Fruit fly (Drosophila melanogaster) whole organism, embryonic: ENCODE measurements around the gene Ptp69D.

Source experiments
- Ada2b ChIP-seq: fragments of 200-800 bp; sonication (Bioruptor generic); IDR thresholded peaks from 2 replicates; pipeline ENCODE4 v1.3.6; 2022; ENCODE audit warnings: missing biosample characterization, missing genetic modification characterization
- Aef1 ChIP-seq: fragments of 200-800 bp; sonication (Bioruptor generic); IDR thresholded peaks from 3 replicates; pipeline ENCODE4 v1.3.6; 2022; ENCODE audit warnings: missing biosample characterization, missing genetic modification characterization
- Atf6 ChIP-seq: fragments of 200-800 bp; sonication (Bioruptor generic); IDR thresholded peaks from 2 replicates; pipeline ENCODE4 v1.3.6; 2022; ENCODE audit warnings: missing biosample characterization, missing genetic modification characterization
- Bteb2 ChIP-seq: fragments of 200-800 bp; sonication (Bioruptor generic); optimal IDR thresholded peaks from 2 replicates; lab custom pipeline; 2016; ENCODE audit warnings: missing biosample characterization, missing genetic modification characterization
- C15 ChIP-seq: fragments of 200-800 bp; sonication (Bioruptor generic); IDR thresholded peaks from 3 replicates; pipeline ENCODE4 v1.3.6; 2022; ENCODE audit warnings: missing biosample characterization, missing genetic modification characterization
- CG11560 ChIP-seq: fragments of 200-800 bp; sonication (Bioruptor generic); IDR thresholded peaks from 3 replicates; pipeline ENCODE4 v1.3.6; 2022; ENCODE audit warnings: missing biosample characterization, missing genetic modification characterization
- CG12104 ChIP-seq: fragments of 200-800 bp; sonication (Bioruptor generic); optimal IDR thresholded peaks from 3 replicates; lab custom pipeline; 2016; ENCODE audit warnings: missing biosample characterization, missing genetic modification characterization
- CG12155 ChIP-seq: fragments of 200-800 bp; sonication (Bioruptor generic); optimal IDR thresholded peaks from 3 replicates; lab custom pipeline; 2016; ENCODE audit warnings: missing biosample characterization, missing genetic modification characterization
- CG12769 ChIP-seq: fragments of 200-800 bp; sonication (Bioruptor generic); optimal IDR thresholded peaks from 2 replicates; lab custom pipeline; 2019; ENCODE audit warnings: missing biosample characterization, mild to moderate bottlenecking, missing genetic modification characterization, moderate library complexity
- CG13894 ChIP-seq: fragments of 200-800 bp; sonication (Bioruptor generic); optimal IDR thresholded peaks from 3 replicates; lab custom pipeline; 2018; ENCODE audit warnings: missing biosample characterization, mild to moderate bottlenecking, missing genetic modification characterization, moderate library complexity
- CG1529 ChIP-seq: fragments of 200-800 bp; sonication (Bioruptor generic); optimal IDR thresholded peaks from 3 replicates; lab custom pipeline; 2018; ENCODE audit warnings: missing biosample characterization, missing genetic modification characterization
- CG15696 ChIP-seq: fragments of 200-800 bp; sonication (Bioruptor generic); optimal IDR thresholded peaks from 2 replicates; lab custom pipeline; 2019; ENCODE audit warnings: missing biosample characterization, mild to moderate bottlenecking, missing genetic modification characterization, moderate library complexity
- CG17186 ChIP-seq: fragments of 200-800 bp; sonication (Bioruptor generic); optimal IDR thresholded peaks from 3 replicates; lab custom pipeline; 2017; ENCODE audit warnings: missing biosample characterization, missing genetic modification reagents, missing genetic modification characterization
- CG17568 ChIP-seq: fragments of 200-800 bp; sonication (Bioruptor generic); optimal IDR thresholded peaks from 2 replicates; lab custom pipeline; 2018; ENCODE audit warnings: missing biosample characterization, mild to moderate bottlenecking, missing genetic modification characterization, moderate library complexity
- CG3847 ChIP-seq: fragments of 200-800 bp; sonication (Bioruptor generic); IDR thresholded peaks from 2 replicates; pipeline ENCODE4 v1.3.6; 2022; ENCODE audit warnings: missing biosample characterization, missing genetic modification characterization
- CG4707 ChIP-seq: fragments of 200-800 bp; sonication (Bioruptor generic); optimal IDR thresholded peaks from 2 replicates; lab custom pipeline; 2018; ENCODE audit warnings: missing biosample characterization, mild to moderate bottlenecking, missing genetic modification characterization, moderate library complexity
- CG7928 ChIP-seq: fragments of 200-800 bp; sonication (Bioruptor generic); optimal IDR thresholded peaks from 2 replicates; lab custom pipeline; 2017; ENCODE audit warnings: missing biosample characterization, mild to moderate bottlenecking, missing genetic modification characterization
- CG8359 ChIP-seq: fragments of 200-800 bp; sonication (Bioruptor generic); optimal IDR thresholded peaks from 2 replicates; lab custom pipeline; 2017; ENCODE audit warnings: missing biosample characterization, mild to moderate bottlenecking, missing genetic modification characterization, borderline replicate concordance
- D ChIP-seq, 2 experiments: fragments of 200-800 bp in 1 of 2; fragments of >200 bp in 1 of 2; sonication (Bioruptor generic) in 1 of 2; optimal IDR thresholded peaks; 2 replicates in 1 of 2; 3 replicates in 1 of 2; lab custom pipeline; 2017; ENCODE audit warnings: mild to moderate bottlenecking in 1 of 2, missing biosample characterization in 1 of 2, missing genetic modification characterization in 1 of 2, missing genetic modification reagents in 1 of 2
- D19B ChIP-seq: fragments of 200-800 bp; sonication (Bioruptor generic); optimal IDR thresholded peaks from 2 replicates; lab custom pipeline; 2017; ENCODE audit warnings: missing biosample characterization, mild to moderate bottlenecking, missing genetic modification characterization
- Dad ChIP-seq: fragments of 200-800 bp; sonication (Bioruptor generic); optimal IDR thresholded peaks from 3 replicates; lab custom pipeline; 2016; ENCODE audit warnings: missing biosample characterization, missing genetic modification characterization
- Deaf1 ChIP-seq: fragments of 200-800 bp; optimal IDR thresholded peaks from 3 replicates; lab custom pipeline; 2019; ENCODE audit warnings: missing biosample characterization, mild to moderate bottlenecking, missing genetic modification characterization, moderate library complexity
- Doc2 ChIP-seq: fragments of 200-800 bp; sonication (Bioruptor generic); IDR thresholded peaks from 2 replicates; pipeline ENCODE4 v1.3.6; 2022; ENCODE audit warnings: missing biosample characterization, missing genetic modification characterization
- Ets65A ChIP-seq: fragments of 200-800 bp; sonication (Bioruptor generic); peaks from one replicate; lab custom pipeline; 2016; ENCODE audit warnings: missing biosample characterization, missing genetic modification characterization
- HLH4C ChIP-seq: fragments of 200-800 bp; sonication (Bioruptor generic); IDR thresholded peaks from 3 replicates; pipeline ENCODE4 v1.3.6; 2022; ENCODE audit warnings: missing biosample characterization, missing genetic modification characterization; ENCODE audit not compliant: partially characterized antibody
- HLH54F ChIP-seq: fragments of 200-800 bp; sonication (Bioruptor generic); optimal IDR thresholded peaks from 3 replicates; lab custom pipeline; 2016; ENCODE audit warnings: missing biosample characterization, missing genetic modification characterization
- Hmx ChIP-seq: fragments of 200-800 bp; sonication (Bioruptor generic); optimal IDR thresholded peaks from 2 replicates; lab custom pipeline; 2016; ENCODE audit warnings: missing biosample characterization, missing genetic modification characterization
- Mrtf ChIP-seq: fragments of 200-800 bp; sonication (Bioruptor generic); IDR thresholded peaks from 3 replicates; pipeline ENCODE4 v1.3.6; 2022; ENCODE audit warnings: missing biosample characterization, missing genetic modification characterization
- Myb ChIP-seq: fragments of 200-800 bp; sonication (Bioruptor generic); optimal IDR thresholded peaks from 2 replicates; lab custom pipeline; 2016; ENCODE audit warnings: missing biosample characterization, missing genetic modification characterization
- Nf-YB ChIP-seq: fragments of 200-800 bp; sonication (Bioruptor generic); optimal IDR thresholded peaks from 3 replicates; lab custom pipeline; 2019; ENCODE audit warnings: missing biosample characterization, mild to moderate bottlenecking, missing genetic modification characterization, moderate library complexity
- Nf-YC ChIP-seq: fragments of 200-800 bp; optimal IDR thresholded peaks from 3 replicates; lab custom pipeline; 2019; ENCODE audit warnings: missing biosample characterization, mild to moderate bottlenecking, missing genetic modification characterization, moderate library complexity
- Oaz ChIP-seq: fragments of 200-800 bp; sonication (Bioruptor generic); IDR thresholded peaks from 2 replicates; pipeline ENCODE4 v1.3.6; 2022; ENCODE audit warnings: missing biosample characterization, missing genetic modification characterization
- Xbp1 ChIP-seq: fragments of 200-800 bp; sonication (Bioruptor generic); optimal IDR thresholded peaks from 3 replicates; lab custom pipeline; 2016; ENCODE audit warnings: missing biosample characterization, mild to moderate bottlenecking, missing genetic modification characterization
- ab ChIP-seq: fragments of 200-800 bp; sonication (Bioruptor generic); optimal IDR thresholded peaks from 2 replicates; lab custom pipeline; 2016; ENCODE audit warnings: missing biosample characterization, missing genetic modification characterization
- ac ChIP-seq: fragments of 200-800 bp; sonication (Bioruptor generic); optimal IDR thresholded peaks from 3 replicates; lab custom pipeline; 2017; ENCODE audit warnings: missing biosample characterization, mild to moderate bottlenecking, missing genetic modification characterization
- az2 ChIP-seq: fragments of 200-800 bp; sonication (Bioruptor generic); optimal IDR thresholded peaks from 3 replicates; lab custom pipeline; 2016; ENCODE audit warnings: missing biosample characterization, missing genetic modification characterization
- da ChIP-seq: fragments of 200-800 bp; sonication (Bioruptor generic); optimal IDR thresholded peaks from 2 replicates; lab custom pipeline; 2016; ENCODE audit warnings: missing biosample characterization, missing genetic modification characterization
- eve ChIP-seq, 2 experiments: fragments of >200 bp; optimal IDR thresholded peaks; 2 replicates each; lab custom pipeline; 2017; ENCODE audit warnings: missing biosample characterization in 2 of 2, missing genetic modification characterization in 2 of 2
- gcm ChIP-seq: fragments of 200-800 bp; sonication (Bioruptor generic); optimal IDR thresholded peaks from 2 replicates; lab custom pipeline; 2019; ENCODE audit warnings: missing biosample characterization, mild to moderate bottlenecking, missing genetic modification characterization, moderate library complexity
- knrl ChIP-seq: fragments of 200-800 bp; sonication (Bioruptor generic); IDR thresholded peaks from 3 replicates; pipeline ENCODE4 v1.3.6; 2022; ENCODE audit warnings: missing biosample characterization, missing genetic modification characterization; ENCODE audit not compliant: partially characterized antibody
- mirr ChIP-seq: fragments of 200-800 bp; sonication (Bioruptor generic); optimal IDR thresholded peaks from 3 replicates; lab custom pipeline; 2018; ENCODE audit warnings: missing biosample characterization, mild to moderate bottlenecking, missing genetic modification characterization
- peb ChIP-seq: fragments of 200-800 bp; sonication (Bioruptor generic); IDR thresholded peaks from 2 replicates; pipeline ENCODE4 v1.3.6; 2022; ENCODE audit warnings: missing biosample characterization, missing genetic modification characterization
- pnt ChIP-seq: fragments of 200-800 bp; sonication (Bioruptor generic); optimal IDR thresholded peaks from 3 replicates; lab custom pipeline; 2016; ENCODE audit warnings: missing biosample characterization, missing genetic modification characterization
- ranshi ChIP-seq: fragments of 200-800 bp; sonication (Bioruptor generic); IDR thresholded peaks from 2 replicates; pipeline ENCODE4 v1.3.6; 2022; ENCODE audit warnings: missing biosample characterization, missing genetic modification characterization
- repo ChIP-seq: fragments of 200-800 bp; sonication (Bioruptor generic); optimal IDR thresholded peaks from 2 replicates; lab custom pipeline; 2016; ENCODE audit warnings: missing biosample characterization, missing genetic modification characterization
- row ChIP-seq: fragments of 200-800 bp; sonication (Bioruptor generic); IDR thresholded peaks from 3 replicates; pipeline ENCODE4 v1.3.6; 2022; ENCODE audit warnings: missing biosample characterization, missing genetic modification characterization
- ssp ChIP-seq: fragments of 200-800 bp; sonication (Bioruptor generic); IDR thresholded peaks from 2 replicates; pipeline ENCODE4 v1.3.6; 2022; ENCODE audit warnings: missing biosample characterization, missing genetic modification characterization
- ttk ChIP-seq: fragments of 200-800 bp; sonication (Bioruptor generic); IDR thresholded peaks from 2 replicates; pipeline ENCODE4 v2.1.2; 2022; ENCODE audit warnings: missing biosample characterization, missing genetic modification characterization
- usp ChIP-seq: fragments of >200 bp; optimal IDR thresholded peaks from 2 replicates; lab custom pipeline; 2017; ENCODE audit warnings: missing biosample characterization, missing genetic modification characterization
- zen ChIP-seq: fragments of 200-800 bp; sonication (Bioruptor generic); optimal IDR thresholded peaks from 3 replicates; lab custom pipeline; 2018; ENCODE audit warnings: missing biosample characterization, mild to moderate bottlenecking, missing genetic modification characterization, moderate library complexity

The Ptp69D gene

DNA sequence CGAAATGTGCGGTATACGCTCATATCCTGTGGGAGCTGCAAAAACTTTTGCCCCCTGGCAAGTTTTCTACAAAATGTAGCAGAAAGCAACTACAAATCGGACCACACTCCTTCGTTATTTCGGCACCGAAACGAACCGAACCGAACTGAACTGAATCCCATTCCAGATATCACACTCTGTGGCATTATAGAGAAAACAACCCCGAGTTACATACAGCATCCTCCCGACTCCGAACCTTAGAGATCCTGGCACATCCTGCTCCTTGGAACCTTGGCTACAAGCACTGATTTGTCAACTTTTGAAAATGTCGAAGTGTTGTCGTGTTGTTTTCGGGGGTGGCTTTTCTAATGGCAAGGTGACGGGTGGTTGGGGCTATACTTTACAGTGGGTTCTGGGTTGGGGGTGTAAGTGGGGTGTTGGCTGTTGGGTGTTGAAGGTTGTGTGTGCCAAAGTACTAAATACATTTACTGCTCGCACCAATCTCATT, 34.2 kb upstream of the Ptp69D start:
- TF ChIP-seq CG11560 (tag; lab: Robert Waterston, UW) (no peak), zen (tag; lab: Kevin White, UChicago) (no peak), Deaf1 (peak; percentile 80), CG13894 (tag; lab: Kevin White, UChicago) (peak; percentile 83), Mrtf (GFP tag; lab: Robert Waterston, UW) (no peak), mirr (GFP tag; lab: Kevin White, UChicago) (peak; percentile 76), Xbp1 (GFP tag; lab: Kevin White, UChicago) (no peak), D (optimal IDR thresholded peaks at IDR 0.05; lab: Kevin White, UChicago) (peak; percentile 15), D (GFP tag; optimal IDR thresholded peaks at IDR 0.05; lab: Kevin White, UChicago) (no peak), HLH4C (GFP tag; lab: Robert Waterston, UW) (no peak), Nf-YC (peak; percentile 75), Aef1 (GFP tag; lab: Robert Waterston, UW) (no peak), CG4707 (GFP tag; lab: Kevin White, UChicago) (no peak), Nf-YB (peak; percentile 58)

DNA sequence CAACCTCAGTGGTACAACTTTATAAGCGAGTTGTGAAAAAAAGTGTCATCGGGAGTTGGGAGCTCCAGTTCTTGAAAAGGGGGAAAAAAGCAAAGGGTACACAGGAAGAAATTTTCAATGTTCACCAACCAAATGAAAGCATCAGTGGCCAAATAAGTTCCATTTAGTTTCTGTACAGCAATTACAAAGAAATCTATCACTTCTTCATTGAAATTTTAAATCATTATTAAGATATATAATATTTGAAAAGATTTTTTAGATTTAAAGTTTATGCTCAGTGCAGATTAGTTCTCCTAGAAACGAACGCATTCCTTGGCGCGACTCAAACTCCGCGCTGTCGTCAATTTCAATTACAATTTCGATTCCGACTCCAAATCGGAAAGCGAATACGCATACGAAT, 33.4 kb upstream of the Ptp69D start:
- no peak for TF ChIP-seq Atf6
- TF ChIP-seq Bteb2 (GFP tag; lab: Kevin White, UChicago): no peak
- no peak for TF ChIP-seq D19B (GFP tag; lab: Kevin White, UChicago)
- peak; percentile 3 for TF ChIP-seq Xbp1 (GFP tag; lab: Kevin White, UChicago)
- TF ChIP-seq usp (GFP tag; lab: Kevin White, UChicago): no peak
- no peak for TF ChIP-seq eve (GFP tag; optimal IDR thresholded peaks at IDR 0.05; lab: Kevin White, UChicago)
- no peak for TF ChIP-seq repo (GFP tag; lab: Kevin White, UChicago)
- TF ChIP-seq Ets65A (GFP tag; lab: Kevin White, UChicago): no peak
- no peak for TF ChIP-seq HLH54F (GFP tag; lab: Kevin White, UChicago)
- TF ChIP-seq ab (GFP tag; lab: Kevin White, UChicago): no peak
- no peak for TF ChIP-seq Nf-YB
- no peak for TF ChIP-seq ttk (GFP tag; lab: Robert Waterston, UW)
- no peak for TF ChIP-seq da
- TF ChIP-seq CG17186: no peak
- TF ChIP-seq pnt (GFP tag; lab: Kevin White, UChicago): no peak
- peak; percentile 25; the same call in 1 of the 3 replicates for TF ChIP-seq row
- TF ChIP-seq peb (GFP tag; lab: Robert Waterston, UW): no peak
- TF ChIP-seq CG17568: no peak
- no peak for TF ChIP-seq CG1529 (GFP tag; lab: Kevin White, UChicago)
- TF ChIP-seq ac (GFP tag; lab: Kevin White, UChicago): no peak
- no peak for TF ChIP-seq ranshi (GFP tag; lab: Robert Waterston, UW)
- no peak for TF ChIP-seq C15 (GFP tag; lab: Robert Waterston, UW)
- no peak for TF ChIP-seq Hmx (GFP tag; lab: Kevin White, UChicago)
- no peak for TF ChIP-seq CG12155 (GFP tag; lab: Kevin White, UChicago)
- no peak for TF ChIP-seq CG15696 (tag; lab: Kevin White, UChicago)
- no peak for TF ChIP-seq CG8359
- no peak for TF ChIP-seq ssp (GFP tag; lab: Robert Waterston, UW)
- TF ChIP-seq CG12769 (tag; lab: Kevin White, UChicago): no peak
- no peak for TF ChIP-seq CG11560 (tag; lab: Robert Waterston, UW)
- TF ChIP-seq az2: no peak
- TF ChIP-seq mirr (GFP tag; lab: Kevin White, UChicago): no peak
- no peak for TF ChIP-seq knrl
- TF ChIP-seq Ada2b (GFP tag; lab: Robert Waterston, UW): no peak
- no peak for TF ChIP-seq D (optimal IDR thresholded peaks at IDR 0.05; lab: Kevin White, UChicago)
- TF ChIP-seq D (GFP tag; optimal IDR thresholded peaks at IDR 0.05; lab: Kevin White, UChicago): no peak
- no peak for TF ChIP-seq gcm (GFP tag; lab: Kevin White, UChicago)
- TF ChIP-seq CG12104 (GFP tag; lab: Kevin White, UChicago): no peak
- TF ChIP-seq CG7928 (GFP tag; lab: Kevin White, UChicago): no peak
- no peak for TF ChIP-seq Doc2 (GFP tag; lab: Robert Waterston, UW)
- TF ChIP-seq Dad (GFP tag; lab: Kevin White, UChicago): no peak
- no peak for TF ChIP-seq CG3847
- no peak for TF ChIP-seq Oaz (GFP tag; lab: Robert Waterston, UW)
- TF ChIP-seq Myb: no peak
